Worm (Caenorhabditis elegans) whole organism, early embryonic: ENCODE results near the gene cpr-9.

Experiments used
- B0310.2 ChIP-seq: sonication (generic microtip); optimal IDR thresholded peaks from 2 replicates; lab custom pipeline; 2016; ENCODE audit warnings: mild to moderate bottlenecking, missing genetic modification characterization, missing compliant biosample characterization
- F13C5.2 ChIP-seq: sonication (generic microtip); optimal IDR thresholded peaks from 2 replicates; lab custom pipeline; 2017; ENCODE audit warnings: mild to moderate bottlenecking, missing genetic modification characterization, inconsistent platforms, missing compliant biosample characterization
- aly-1 ChIP-seq: sonication (generic microtip); optimal IDR thresholded peaks from 2 replicates; lab custom pipeline; 2016; ENCODE audit warnings: missing genetic modification characterization, missing compliant biosample characterization
- ama-1 ChIP-seq: fragments of 150-350 bp; optimal IDR thresholded peaks from 2 replicates; lab custom pipeline; 2014
- ets-7 ChIP-seq: sonication (generic microtip); optimal IDR thresholded peaks from 2 replicates; lab custom pipeline; 2016; ENCODE audit warnings: missing genotype, missing genetic modification characterization, missing compliant biosample characterization
- flt-1 ChIP-seq: fragments of 200-800 bp; sonication (Bioruptor generic); IDR thresholded peaks from 2 replicates; pipeline ENCODE4 v1.3.6; 2022; ENCODE audit warnings: missing genetic modification characterization, missing compliant biosample characterization
- hnd-1 ChIP-seq: sonication (generic microtip); optimal IDR thresholded peaks from 2 replicates; lab custom pipeline; 2016; ENCODE audit warnings: missing genetic modification characterization, missing compliant biosample characterization
- sea-1 ChIP-seq: fragments of 200-800 bp; sonication (Bioruptor generic); conservative IDR thresholded peaks from 2 replicates; pipeline ENCODE4 v1.3.6; 2022; ENCODE audit warnings: missing genetic modification characterization, missing compliant biosample characterization

DNA sequence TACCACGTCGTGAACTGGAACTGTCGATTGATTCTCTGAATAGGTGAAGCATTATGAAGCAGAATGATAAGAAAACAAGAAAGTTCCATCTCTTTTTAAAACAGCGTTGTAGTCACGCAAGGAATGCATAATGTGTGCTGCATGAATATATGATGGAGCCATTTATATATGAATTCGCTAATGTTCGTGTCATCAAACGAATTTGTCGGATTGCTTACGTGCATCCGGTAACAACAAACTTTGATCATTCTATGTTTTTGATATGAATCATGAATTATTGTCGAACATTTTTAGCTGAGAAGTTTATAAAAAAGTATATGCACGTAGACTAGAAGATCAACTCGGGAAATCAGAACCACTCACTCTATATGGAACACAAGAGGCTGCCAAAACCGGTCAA is 5.5 kb upstream of the cpr-9 start:
- TF ChIP-seq aly-1 (tag; lab: Kevin White, UChicago) (no peak), flt-1 (GFP tag; lab: Robert Waterston, UW) (no peak), ets-7 (tag; lab: Kevin White, UChicago) (no peak), ama-1 (lab: Kevin White, UChicago) (no peak), hnd-1 (tag; lab: Kevin White, UChicago) (no peak), sea-1 (GFP tag; lab: Robert Waterston, UW) (no peak), B0310.2 (tag; lab: Kevin White, UChicago) (no peak), F13C5.2 (tag; lab: Kevin White, UChicago) (no peak)
